Worm (Caenorhabditis elegans) whole organism, young adult: Measurements from ENCODE around the gene F46G10.4.

ENCODE experiments used
- B0336.3 ChIP-seq: fragments of 200-800 bp; sonication (Bioruptor generic); IDR thresholded peaks from 2 replicates; pipeline ENCODE4 v1.3.6; 2022; ENCODE audit warnings: missing genetic modification characterization, missing compliant biosample characterization
- C06A6.2 ChIP-seq: fragments of 200-800 bp; sonication (Bioruptor generic); conservative IDR thresholded peaks from 2 replicates; pipeline ENCODE4 v1.3.6; 2022; ENCODE audit warnings: missing genetic modification characterization, missing compliant biosample characterization
- C17E4.6 ChIP-seq: fragments of 200-800 bp; sonication (Bioruptor generic); IDR thresholded peaks from 2 replicates; pipeline ENCODE4 v1.3.6; 2022; ENCODE audit warnings: missing genetic modification reagents, missing genetic modification characterization, missing compliant biosample characterization
- D2030.7 ChIP-seq: fragments of 200-800 bp; sonication (Bioruptor generic); IDR thresholded peaks from 2 replicates; pipeline ENCODE4 v1.3.6; 2022; ENCODE audit warnings: missing genetic modification reagents, missing genetic modification characterization, missing compliant biosample characterization
- F57C9.4 ChIP-seq: sonication (generic microtip); optimal IDR thresholded peaks from 2 replicates; lab custom pipeline; 2017; ENCODE audit warnings: mild to moderate bottlenecking, missing genetic modification characterization, missing compliant biosample characterization
- Y79H2A.3 ChIP-seq: fragments of 200-800 bp; sonication (Bioruptor generic); conservative IDR thresholded peaks from 2 replicates; pipeline ENCODE4 v1.3.6; 2022; ENCODE audit warnings: missing genetic modification reagents, missing genetic modification characterization, missing compliant biosample characterization
- aptf-3 ChIP-seq: fragments of 200-800 bp; sonication (Bioruptor generic); IDR thresholded peaks from 2 replicates; pipeline ENCODE4 v1.3.6; 2022; ENCODE audit warnings: missing genetic modification characterization, missing compliant biosample characterization
- atf-7 ChIP-seq: sonication (generic microtip); optimal IDR thresholded peaks from 2 replicates; lab custom pipeline; 2017; ENCODE audit warnings: mild to moderate bottlenecking, missing genetic modification characterization, missing compliant biosample characterization
- athp-1 ChIP-seq: sonication (generic microtip); optimal IDR thresholded peaks from 2 replicates; lab custom pipeline; 2017; ENCODE audit warnings: mild to moderate bottlenecking, missing genetic modification characterization, missing compliant biosample characterization
- attf-3 ChIP-seq: fragments of 200-800 bp; sonication (Bioruptor generic); conservative IDR thresholded peaks from 2 replicates; pipeline ENCODE4 v1.3.6; 2022; ENCODE audit warnings: missing genetic modification reagents, missing genetic modification characterization, missing compliant biosample characterization
- ccch-3 ChIP-seq: fragments of 200-800 bp; sonication (Bioruptor generic); optimal IDR thresholded peaks from 2 replicates; lab custom pipeline; 2018; ENCODE audit warnings: mild to moderate bottlenecking, missing genetic modification characterization, missing compliant biosample characterization
- cebp-1 ChIP-seq, 2 experiments: fragments of 200-800 bp in 1 of 2; sonication (Bioruptor generic) in 1 of 2; sonication (generic microtip) in 1 of 2; IDR thresholded peaks in 1 of 2; optimal IDR thresholded peaks in 1 of 2; 2 replicates each; pipeline versions ENCODE4 v1.3.6 to Lab custom; 2017 to 2022; ENCODE audit warnings: missing compliant biosample characterization in 2 of 2, missing genetic modification characterization in 2 of 2, mild to moderate bottlenecking in 1 of 2, missing genetic modification reagents in 1 of 2, moderate library complexity in 1 of 2
- ceh-79 ChIP-seq: sonication (generic microtip); optimal IDR thresholded peaks from 2 replicates; lab custom pipeline; 2017; ENCODE audit warnings: mild to moderate bottlenecking, missing genetic modification characterization, missing compliant biosample characterization
- dox-1 ChIP-seq: fragments of 200-800 bp; sonication (Bioruptor generic); IDR thresholded peaks from 2 replicates; pipeline ENCODE4 v1.3.6; 2022; ENCODE audit warnings: missing genetic modification reagents, missing genetic modification characterization, missing compliant biosample characterization
- dpff-1 ChIP-seq: sonication (generic microtip); optimal IDR thresholded peaks from 2 replicates; lab custom pipeline; 2017; ENCODE audit warnings: mild to moderate bottlenecking, missing genetic modification characterization, missing compliant biosample characterization
- efl-1 ChIP-seq: fragments of 150-350 bp; optimal IDR thresholded peaks from 2 replicates; lab custom pipeline; 2014; ENCODE audit warnings: missing biosample characterization, missing genetic modification reagents, missing genetic modification characterization
- ekl-4 ChIP-seq: fragments of 200-800 bp; sonication (Bioruptor generic); IDR thresholded peaks from 2 replicates; pipeline ENCODE4 v1.3.6; 2022; ENCODE audit warnings: missing genetic modification reagents, missing genetic modification characterization, missing compliant biosample characterization
- ets-4 ChIP-seq: fragments of 200-800 bp; sonication (Bioruptor generic); optimal IDR thresholded peaks from 2 replicates; lab custom pipeline; 2018; ENCODE audit warnings: mild to moderate bottlenecking, missing genetic modification characterization, missing compliant biosample characterization
- hlh-12 ChIP-seq: sonication (generic microtip); optimal IDR thresholded peaks from 2 replicates; lab custom pipeline; 2016; ENCODE audit warnings: missing genetic modification characterization, missing compliant biosample characterization
- let-607 ChIP-seq, 2 experiments: fragments of 200-800 bp in 1 of 2; sonication (Bioruptor generic) in 1 of 2; sonication (generic microtip) in 1 of 2; optimal IDR thresholded peaks; 2 replicates each; lab custom pipeline; 2016 to 2018; ENCODE audit warnings: mild to moderate bottlenecking in 2 of 2, missing compliant biosample characterization in 2 of 2, missing genetic modification characterization in 2 of 2, moderate library complexity in 2 of 2, missing genotype in 1 of 2
- lsl-1 ChIP-seq: fragments of 200-800 bp; sonication (Bioruptor generic); optimal IDR thresholded peaks from 2 replicates; lab custom pipeline; 2018; ENCODE audit warnings: mild to moderate bottlenecking, missing genetic modification characterization, moderate library complexity, missing compliant biosample characterization
- mcd-1 ChIP-seq: fragments of 200-800 bp; sonication (Bioruptor generic); IDR thresholded peaks from 2 replicates; pipeline ENCODE4 v1.3.6; 2022; ENCODE audit warnings: missing genetic modification reagents, missing genetic modification characterization, missing compliant biosample characterization
- mel-28 ChIP-seq: sonication (generic microtip); optimal IDR thresholded peaks from 2 replicates; lab custom pipeline; 2016; ENCODE audit warnings: borderline replicate concordance, mild to moderate bottlenecking, missing genetic modification characterization, missing compliant biosample characterization
- nfyb-1 ChIP-seq: fragments of 200-800 bp; sonication (Bioruptor generic); IDR thresholded peaks from 2 replicates; pipeline ENCODE4 v1.3.6; 2022; ENCODE audit warnings: missing genetic modification reagents, missing genetic modification characterization, missing compliant biosample characterization
- nhr-179 ChIP-seq: sonication (generic microtip); optimal IDR thresholded peaks from 2 replicates; lab custom pipeline; 2016; ENCODE audit warnings: mild to moderate bottlenecking, missing genetic modification characterization, missing compliant biosample characterization
- nhr-27 ChIP-seq: fragments of 200-800 bp; sonication (Bioruptor generic); optimal IDR thresholded peaks from 2 replicates; lab custom pipeline; 2018; ENCODE audit warnings: mild to moderate bottlenecking, missing genetic modification characterization, moderate library complexity, missing compliant biosample characterization
- nhr-80 ChIP-seq: sonication (generic microtip); optimal IDR thresholded peaks from 2 replicates; lab custom pipeline; 2016; ENCODE audit warnings: missing genetic modification characterization, missing compliant biosample characterization
- nhr-90 ChIP-seq: sonication (generic microtip); optimal IDR thresholded peaks from 2 replicates; lab custom pipeline; 2016; ENCODE audit warnings: missing genotype, mild to moderate bottlenecking, missing genetic modification characterization, missing compliant biosample characterization
- pbrm-1 ChIP-seq: fragments of 200-800 bp; sonication (Bioruptor generic); IDR thresholded peaks from 2 replicates; pipeline ENCODE4 v1.3.6; 2022; ENCODE audit warnings: missing genetic modification reagents, missing genetic modification characterization, missing compliant biosample characterization
- pha-4 ChIP-seq: fragments of 150-350 bp; sonication (generic microtip); optimal IDR thresholded peaks from 2 replicates; lab custom pipeline; 2014; ENCODE audit warnings: missing biosample characterization, missing genetic modification reagents, missing genetic modification characterization
- rcor-1 ChIP-seq: fragments of 200-800 bp; sonication (Bioruptor generic); IDR thresholded peaks from 2 replicates; pipeline ENCODE4 v1.3.6; 2022; ENCODE audit warnings: missing genetic modification reagents, missing genetic modification characterization, missing compliant biosample characterization
- repo-1 ChIP-seq: sonication (generic microtip); optimal IDR thresholded peaks from 2 replicates; lab custom pipeline; 2017; ENCODE audit warnings: mild to moderate bottlenecking, missing genetic modification characterization, missing compliant biosample characterization
- sea-2 ChIP-seq: fragments of 200-800 bp; sonication (Bioruptor generic); IDR thresholded peaks from 2 replicates; pipeline ENCODE4 v1.3.6; 2022; ENCODE audit warnings: missing genetic modification characterization, missing compliant biosample characterization
- snpc-1.3 ChIP-seq: sonication (generic microtip); optimal IDR thresholded peaks from 2 replicates; lab custom pipeline; 2017; ENCODE audit warnings: missing genetic modification characterization, mild to moderate bottlenecking, missing compliant biosample characterization, antibody characterized with exemption, moderate library complexity, missing genotype, missing genetic modification reagents; ENCODE audit not compliant: insufficient read depth
- snpc-3.4 ChIP-seq: sonication (generic microtip); optimal IDR thresholded peaks from 2 replicates; lab custom pipeline; 2017; ENCODE audit warnings: missing genetic modification characterization, mild to moderate bottlenecking, missing compliant biosample characterization, antibody characterized with exemption, moderate library complexity, missing genotype, missing genetic modification reagents
- ztf-22 ChIP-seq: fragments of 200-800 bp; sonication (Bioruptor generic); optimal IDR thresholded peaks from 2 replicates; lab custom pipeline; 2018; ENCODE audit warnings: mild to moderate bottlenecking, missing genetic modification characterization, moderate library complexity, missing compliant biosample characterization
- ztf-3 ChIP-seq: fragments of 200-800 bp; sonication (Bioruptor generic); optimal IDR thresholded peaks from 2 replicates; lab custom pipeline; 2018; ENCODE audit warnings: mild to moderate bottlenecking, missing genetic modification characterization, missing compliant biosample characterization

Gene F46G10.4

DNA sequence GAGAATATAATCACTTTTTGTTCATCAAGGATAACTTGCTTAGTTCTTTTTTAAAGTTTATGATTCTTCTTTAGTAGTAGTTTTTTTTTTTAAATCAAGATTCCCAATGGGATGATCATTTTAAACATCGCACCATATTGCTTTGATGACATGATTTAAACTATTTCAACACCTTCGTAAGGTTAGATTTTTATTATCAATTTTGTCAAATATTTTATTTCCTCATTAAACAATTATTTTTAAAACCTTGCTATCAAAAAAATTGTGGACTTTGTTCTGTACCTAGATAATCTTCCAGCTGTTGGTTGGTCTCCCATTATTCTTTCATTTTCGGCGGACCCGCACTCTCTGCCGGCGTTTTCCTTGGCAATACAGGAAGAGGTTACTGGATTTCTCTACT, 2.5 kb upstream of the F46G10.4 start, which contains the start of gene sir-2.3:
Gene sir-2.3, plus strand, starts transcription at position 301 of the 400 bp plus-strand sequence.
- TF ChIP-seq nhr-90 (tag; lab: Kevin White, UChicago): no peak
- TF ChIP-seq snpc-3.4 (tag; lab: Kevin White, UChicago): no peak
- no peak for TF ChIP-seq ztf-22
- no peak for TF ChIP-seq Y79H2A.3 (GFP tag; lab: Robert Waterston, UW)
- no peak for TF ChIP-seq nhr-27
- TF ChIP-seq C06A6.2: no peak
- no peak for TF ChIP-seq efl-1 (GFP tag; lab: Kevin White, UChicago)
- TF ChIP-seq ceh-79 (tag; lab: Kevin White, UChicago): no peak

DNA sequence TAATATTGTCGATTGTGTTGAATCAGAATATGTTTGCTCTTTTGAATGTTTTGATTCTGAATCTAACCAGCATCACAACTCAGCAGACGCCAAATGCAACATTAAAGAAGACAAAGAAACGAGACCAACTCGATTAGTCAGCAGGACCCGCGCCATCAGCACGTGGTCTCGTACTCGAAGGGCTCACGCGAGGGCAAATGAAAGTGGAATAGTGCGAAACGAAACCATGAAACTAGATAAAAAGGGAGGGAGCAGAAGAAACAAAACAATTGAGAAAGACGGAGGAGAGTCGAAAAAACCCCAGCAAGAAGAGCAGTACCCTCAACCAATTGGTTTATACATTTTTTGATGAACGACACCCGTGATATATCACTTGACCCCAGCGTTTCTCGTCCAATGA, 3.2 kb downstream of the F46G10.4 start:
- TF ChIP-seq mcd-1 (GFP tag; lab: Robert Waterston, UW) (no peak), pbrm-1 (0 out of 2 replicates have a peak, but pooled peaks have one; percentile 19)
- TF ChIP-seq, all 124 proteins: peak for 1

DNA sequence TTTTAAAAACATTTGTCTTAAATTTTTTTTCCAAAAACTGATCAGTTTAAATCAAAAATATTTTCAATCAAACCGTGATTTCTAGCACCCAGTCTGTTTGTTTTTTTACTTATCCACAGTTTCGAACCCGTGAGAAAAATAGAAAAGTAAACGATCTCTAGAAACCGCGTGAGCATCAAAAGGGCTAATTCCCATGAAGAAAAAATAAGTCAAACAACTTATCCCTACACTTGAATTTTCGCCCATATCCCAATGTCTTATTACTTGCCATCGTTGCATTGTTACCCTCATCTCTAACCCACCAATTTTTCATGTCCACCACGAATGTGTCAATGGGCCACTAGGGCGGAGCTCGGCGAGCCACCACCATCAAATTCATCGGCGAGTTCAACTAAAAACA, 3.9 kb downstream of the F46G10.4 start, which contains the start of gene ptr-24:
Gene ptr-24, plus strand, starts transcription at position 301 of the 400 bp plus-strand sequence.
- TF ChIP-seq sea-2 (GFP tag; lab: Robert Waterston, UW) (no peak), F57C9.4 (no peak), D2030.7 (GFP tag; lab: Robert Waterston, UW) (no peak), pha-4 (tag; lab: Kevin White, UChicago) (no peak), C17E4.6 (GFP tag; lab: Robert Waterston, UW) (no peak), aptf-3 (GFP tag; lab: Robert Waterston, UW) (no peak), nhr-179 (no peak), rcor-1 (GFP tag; lab: Robert Waterston, UW) (no peak), hlh-12 (no peak), ztf-3 (GFP tag; lab: Kevin White, UChicago) (no peak), ccch-3 (GFP tag; lab: Kevin White, UChicago) (no peak), athp-1 (no peak)

DNA sequence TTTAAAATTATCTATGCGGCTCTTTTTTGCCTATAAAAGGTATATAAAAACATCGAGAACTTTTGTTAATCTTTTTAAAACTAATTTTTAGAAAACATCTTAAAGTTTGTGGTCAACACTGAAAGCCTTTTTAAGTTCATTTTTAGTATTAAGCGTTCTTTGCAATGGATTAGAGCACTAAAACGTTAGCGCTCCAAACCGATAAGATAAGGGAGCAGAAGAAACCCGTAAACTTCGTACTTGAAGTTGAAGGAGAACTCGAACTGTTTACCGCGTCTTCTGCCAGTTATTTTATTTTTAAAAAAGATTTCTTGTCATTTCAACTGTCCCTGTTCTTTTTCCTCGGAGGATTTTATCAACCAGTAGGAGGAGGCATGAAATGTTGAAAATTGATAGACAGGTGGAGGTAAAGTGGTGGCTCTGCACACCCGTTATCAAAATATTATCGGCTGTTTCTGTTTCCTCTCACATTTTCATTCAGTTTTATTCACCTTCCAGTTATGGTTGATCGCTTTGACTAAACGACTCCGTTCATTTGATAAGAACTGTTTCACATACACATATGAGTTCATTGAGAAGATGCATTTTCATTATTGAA, 5.3 kb downstream of the F46G10.4 start:
- TF ChIP-seq cebp-1 (GFP tag; IDR thresholded peaks at IDR 0.05; lab: Robert Waterston, UW) (no peak), cebp-1 (tag; optimal IDR thresholded peaks at IDR 0.05; lab: Kevin White, UChicago) (peak; percentile 4), ekl-4 (no peak), attf-3 (GFP tag; lab: Robert Waterston, UW) (no peak), rcor-1 (GFP tag; lab: Robert Waterston, UW) (no peak), repo-1 (no peak), nfyb-1 (GFP tag; lab: Robert Waterston, UW) (0 out of 2 replicates have a peak, but pooled peaks have one; percentile 26), ets-4 (GFP tag; lab: Kevin White, UChicago) (peak; percentile 52), ztf-22 (peak; percentile 56), ztf-3 (GFP tag; lab: Kevin White, UChicago) (no peak), snpc-1.3 (tag; lab: Kevin White, UChicago) (no peak), let-607 (tag; optimal IDR thresholded peaks at IDR 0.05; lab: Kevin White, UChicago) (peak in 1 of 2 experiments; percentile 53), dpff-1 (tag; lab: Kevin White, UChicago) (no peak), B0336.3 (no peak), mel-28 (tag; lab: Kevin White, UChicago) (no peak), nhr-80 (tag; lab: Kevin White, UChicago) (peak; percentile 97), lsl-1 (GFP tag; lab: Kevin White, UChicago) (no peak), dox-1 (GFP tag; lab: Robert Waterston, UW) (peak; percentile 55), snpc-3.4 (tag; lab: Kevin White, UChicago) (no peak), atf-7 (peak; percentile 15)
